Fruit fly (Drosophila melanogaster) whole organism, pupa: ENCODE measurements around the gene PK1-R.

Experiments
- CG13204 ChIP-seq: fragments of 200-800 bp; sonication (Bioruptor generic); optimal IDR thresholded peaks from 2 replicates; lab custom pipeline; 2018; ENCODE audit warnings: missing biosample characterization, mild to moderate bottlenecking, missing genetic modification characterization, moderate library complexity
- CG17806 ChIP-seq: fragments of 200-800 bp; sonication (Bioruptor generic); optimal IDR thresholded peaks from 2 replicates; lab custom pipeline; 2018; ENCODE audit warnings: missing biosample characterization, mild to moderate bottlenecking, missing genetic modification characterization, moderate library complexity
- CG34367 ChIP-seq: fragments of 200-800 bp; sonication (Bioruptor generic); optimal IDR thresholded peaks from 2 replicates; lab custom pipeline; 2018; ENCODE audit warnings: missing biosample characterization, mild to moderate bottlenecking, missing genetic modification characterization
- CG8301 ChIP-seq: fragments of 200-800 bp; sonication (Bioruptor generic); optimal IDR thresholded peaks from 2 replicates; lab custom pipeline; 2018; ENCODE audit warnings: missing biosample characterization, mild to moderate bottlenecking, missing genetic modification characterization
- EcR ChIP-seq: fragments of 200-800 bp; sonication (Bioruptor generic); optimal IDR thresholded peaks from 3 replicates; lab custom pipeline; 2019; ENCODE audit warnings: missing biosample characterization, missing genetic modification characterization, mild to moderate bottlenecking, moderate library complexity, missing genetic modification reagents
- Pif1A ChIP-seq: fragments of 200-800 bp; sonication (Bioruptor generic); optimal IDR thresholded peaks from 3 replicates; lab custom pipeline; 2016; ENCODE audit warnings: missing biosample characterization, missing genetic modification characterization
- Pif1B ChIP-seq: fragments of 200-800 bp; sonication (Bioruptor generic); optimal IDR thresholded peaks from 3 replicates; lab custom pipeline; 2016; ENCODE audit warnings: missing biosample characterization, missing genetic modification characterization
- fd96Ca ChIP-seq: fragments of 200-800 bp; sonication (Bioruptor generic); IDR thresholded peaks from 3 replicates; pipeline ENCODE4 v1.3.6; 2022; ENCODE audit warnings: missing biosample characterization, missing genetic modification characterization
- rn ChIP-seq: fragments of 200-800 bp; sonication (Bioruptor generic); IDR thresholded peaks from 2 replicates; pipeline ENCODE4 v1.3.6; 2022; ENCODE audit warnings: missing biosample characterization, missing genetic modification characterization

- TF ChIP-seq CG17806 (tag; lab: Kevin White, UChicago) = no peak
- TF ChIP-seq CG34367 (tag; lab: Kevin White, UChicago) = no peak
- TF ChIP-seq CG8301 (tag; lab: Kevin White, UChicago) = no peak
- no peak for TF ChIP-seq Pif1B (GFP tag; lab: Kevin White, UChicago)
- TF ChIP-seq CG13204 (GFP tag; lab: Kevin White, UChicago) = no peak
- no peak for TF ChIP-seq Pif1A (GFP tag; lab: Kevin White, UChicago)
- no peak for TF ChIP-seq fd96Ca (GFP tag; lab: Robert Waterston, UW)
- no peak for TF ChIP-seq rn (GFP tag; lab: Robert Waterston, UW)
- TF ChIP-seq EcR (GFP tag; lab: Kevin White, UChicago) = no peak
These were observed 38.6 kb downstream of the PK1-R start for dm6 chr3R:14064158-14064969.
